Worm (Caenorhabditis elegans): ENCODE data around the gene F42A10.9.

ce11 chrIII:6118320-6118719 lies 46.1 kb upstream of the F42A10.9 start, which contains the start of gene kin-18:
- TF ChIP-seq him-1 (tag; optimal IDR thresholded peaks at IDR 0.05) (no peak), dao-5 (tag; optimal IDR thresholded peaks at IDR 0.05) (no peak), W03F9.2 (tag; optimal IDR thresholded peaks at IDR 0.05) (no peak)
